Worm (Caenorhabditis elegans): ENCODE results near the gene nhr-206.

DNA sequence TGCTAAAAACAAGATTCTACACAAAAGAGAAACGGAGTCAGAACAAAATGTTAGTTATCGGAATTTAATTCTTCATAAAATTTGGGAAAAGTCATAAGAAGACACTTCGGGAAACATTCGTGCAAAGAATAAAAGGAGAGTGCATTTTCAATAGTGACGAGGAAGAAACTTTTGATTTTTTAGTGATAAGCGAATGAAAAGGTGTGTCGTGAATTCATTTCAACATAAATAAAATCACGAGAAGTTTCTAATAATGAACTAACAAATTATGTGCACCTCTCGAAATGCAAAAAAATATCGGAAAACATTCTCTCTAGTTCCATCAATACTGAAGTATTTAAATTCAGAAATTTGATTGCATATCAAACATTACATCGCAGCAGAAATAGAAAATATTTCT lies 15.8 kb upstream of the nhr-206 start:
- TF ChIP-seq him-1 (tag; optimal IDR thresholded peaks at IDR 0.05) (no peak), dao-5 (tag; optimal IDR thresholded peaks at IDR 0.05) (no peak), W03F9.2 (tag; optimal IDR thresholded peaks at IDR 0.05) (no peak)
